Worm (Caenorhabditis elegans) whole organism, L4 larva: ENCODE data around the gene K11H12.6.
A peak's percentile ranks its signal among the peaks of the same experiment; 100 is the strongest.

ENCODE experiments used
- D1046.2 ChIP-seq: fragments of 200-800 bp; sonication (Bioruptor generic); IDR thresholded peaks from 2 replicates; pipeline ENCODE4 v1.3.6; 2022; ENCODE audit warnings: missing genetic modification characterization, missing compliant biosample characterization
- F26F4.8 ChIP-seq: fragments of 200-800 bp; sonication (Bioruptor generic); conservative IDR thresholded peaks from 2 replicates; pipeline ENCODE4 v1.3.6; 2022; ENCODE audit warnings: missing genetic modification characterization, missing compliant biosample characterization
- aha-1 ChIP-seq: fragments of 150-350 bp; peaks from one replicate; lab custom pipeline; 2014; ENCODE audit warnings: missing biosample characterization, missing genetic modification characterization
- ama-1 ChIP-seq: fragments of 150-350 bp; optimal IDR thresholded peaks from 2 replicates; lab custom pipeline; 2014; ENCODE audit warnings: inconsistent platforms, mixed read lengths
- attf-4 ChIP-seq: sonication (generic microtip); optimal IDR thresholded peaks from 3 replicates; lab custom pipeline; 2017; ENCODE audit warnings: missing biosample characterization, missing genetic modification characterization
- ceh-28 ChIP-seq: fragments of 150-350 bp; optimal IDR thresholded peaks from 2 replicates; lab custom pipeline; 2014; ENCODE audit warnings: missing biosample characterization, missing genetic modification reagents, missing genetic modification characterization
- ceh-32 ChIP-seq: sonication (generic microtip); optimal IDR thresholded peaks from 2 replicates; lab custom pipeline; 2016; ENCODE audit warnings: mild to moderate bottlenecking, missing genetic modification characterization, missing compliant biosample characterization; ENCODE audit not compliant: poor library complexity
- cey-2 ChIP-seq: sonication (generic microtip); optimal IDR thresholded peaks from 3 replicates; lab custom pipeline; 2017; ENCODE audit warnings: missing genetic modification characterization, mild to moderate bottlenecking, missing compliant biosample characterization, antibody characterized with exemption, borderline replicate concordance; ENCODE audit not compliant: insufficient read depth
- daf-12 ChIP-seq: fragments of 150-350 bp; optimal IDR thresholded peaks from 2 replicates; lab custom pipeline; 2014; ENCODE audit warnings: missing biosample characterization, missing genetic modification reagents, missing genetic modification characterization
- daf-16 ChIP-seq, 3 experiments: sonication (generic microtip); optimal IDR thresholded peaks; 2 replicates each; lab custom pipeline; 2016 to 2017; ENCODE audit warnings: missing genetic modification characterization in 3 of 3, missing genetic modification reagents in 3 of 3, mild to moderate bottlenecking in 2 of 3, missing compliant biosample characterization in 2 of 3, missing biosample characterization in 1 of 3, moderate library complexity in 1 of 3
- daf-19 ChIP-seq: fragments of 200-800 bp; sonication (Bioruptor generic); conservative IDR thresholded peaks from 2 replicates; pipeline ENCODE4 v1.3.6; 2022; ENCODE audit warnings: missing genetic modification characterization, missing compliant biosample characterization
- daf-8 ChIP-seq: fragments of 200-800 bp; sonication (Bioruptor generic); IDR thresholded peaks from 2 replicates; pipeline ENCODE4 v1.3.6; 2022; ENCODE audit warnings: missing genetic modification characterization, missing compliant biosample characterization
- dmd-6 ChIP-seq: fragments of 200-800 bp; sonication (Bioruptor generic); IDR thresholded peaks from 2 replicates; pipeline ENCODE4 v1.3.6; 2022; ENCODE audit warnings: missing genetic modification reagents, missing genetic modification characterization, missing compliant biosample characterization
- dmd-8 ChIP-seq: fragments of 200-800 bp; sonication (Bioruptor generic); IDR thresholded peaks from 2 replicates; pipeline ENCODE4 v1.3.6; 2022; ENCODE audit warnings: missing genetic modification characterization, missing compliant biosample characterization
- dpl-1 ChIP-seq: fragments of 150-350 bp; optimal IDR thresholded peaks from 2 replicates; lab custom pipeline; 2014; ENCODE audit warnings: missing biosample characterization, missing genetic modification reagents, missing genetic modification characterization
- fos-1 ChIP-seq: fragments of 150-350 bp; optimal IDR thresholded peaks from 2 replicates; lab custom pipeline; 2014; ENCODE audit warnings: missing biosample characterization, missing genetic modification characterization
- gei-8 ChIP-seq: fragments of 200-800 bp; sonication (Bioruptor generic); optimal IDR thresholded peaks from 2 replicates; lab custom pipeline; 2018; ENCODE audit warnings: mild to moderate bottlenecking, missing genetic modification characterization, missing compliant biosample characterization
- hlh-11 ChIP-seq: fragments of 200-800 bp; sonication (Bioruptor generic); optimal IDR thresholded peaks from 2 replicates; lab custom pipeline; 2018; ENCODE audit warnings: mild to moderate bottlenecking, missing genetic modification characterization, missing compliant biosample characterization
- hlh-30 ChIP-seq: sonication (generic microtip); optimal IDR thresholded peaks from 2 replicates; lab custom pipeline; 2017; ENCODE audit warnings: antibody characterized with exemption, mild to moderate bottlenecking, missing genetic modification characterization, missing compliant biosample characterization; ENCODE audit not compliant: insufficient read depth
- lim-7 ChIP-seq: fragments of 200-800 bp; sonication (Bioruptor generic); IDR thresholded peaks from 2 replicates; pipeline ENCODE4 v1.3.6; 2022; ENCODE audit warnings: missing genetic modification characterization, missing compliant biosample characterization
- lin-13 ChIP-seq: fragments of 150-350 bp; optimal IDR thresholded peaks from 2 replicates; lab custom pipeline; 2014; ENCODE audit warnings: missing biosample characterization, missing genetic modification reagents, missing genetic modification characterization
- lin-15B ChIP-seq: fragments of 150-350 bp; sonication (generic microtip); optimal IDR thresholded peaks from 3 replicates; lab custom pipeline; 2014; ENCODE audit warnings: missing biosample characterization, missing genetic modification characterization
- madf-9 ChIP-seq: fragments of 200-800 bp; sonication (Bioruptor generic); conservative IDR thresholded peaks from 2 replicates; pipeline ENCODE4 v1.3.6; 2022; ENCODE audit warnings: missing genetic modification reagents, missing genetic modification characterization, missing compliant biosample characterization
- mdl-1 ChIP-seq, 2 experiments: fragments of 150-350 bp in 1 of 2; sonication (generic microtip) in 1 of 2; optimal IDR thresholded peaks; 2 replicates each; lab custom pipeline; 2014 to 2017; ENCODE audit warnings: missing biosample characterization in 2 of 2, missing genetic modification characterization in 2 of 2
- mxl-3 ChIP-seq: fragments of 200-800 bp; sonication (Bioruptor generic); optimal IDR thresholded peaks from 2 replicates; lab custom pipeline; 2018; ENCODE audit warnings: mild to moderate bottlenecking, missing genetic modification characterization, missing compliant biosample characterization
- nhr-28 ChIP-seq: fragments of 150-350 bp; optimal IDR thresholded peaks from 2 replicates; lab custom pipeline; 2014; ENCODE audit warnings: missing biosample characterization, missing genetic modification characterization
- nhr-48 ChIP-seq: sonication (generic microtip); optimal IDR thresholded peaks from 2 replicates; lab custom pipeline; 2016; ENCODE audit warnings: mild to moderate bottlenecking, missing genetic modification characterization, missing compliant biosample characterization
- nhr-76 ChIP-seq: fragments of 150-350 bp; optimal IDR thresholded peaks from 2 replicates; lab custom pipeline; 2014; ENCODE audit warnings: missing biosample characterization, missing genetic modification characterization
- php-3 ChIP-seq: fragments of 200-800 bp; sonication (Bioruptor generic); IDR thresholded peaks from 2 replicates; pipeline ENCODE4 v1.3.6; 2022; ENCODE audit warnings: missing genetic modification reagents, missing genetic modification characterization, missing compliant biosample characterization
- saeg-2 ChIP-seq: fragments of 200-800 bp; sonication (Bioruptor generic); IDR thresholded peaks from 2 replicates; pipeline ENCODE4 v1.3.6; 2022; ENCODE audit warnings: missing genetic modification reagents, missing genetic modification characterization, missing compliant biosample characterization
- snpc-4 ChIP-seq: fragments of 150-350 bp; optimal IDR thresholded peaks from 2 replicates; lab custom pipeline; 2014; ENCODE audit warnings: missing biosample characterization, missing genetic modification characterization
- spr-3 ChIP-seq: fragments of 200-800 bp; sonication (Bioruptor generic); optimal IDR thresholded peaks from 2 replicates; lab custom pipeline; 2018; ENCODE audit warnings: mild to moderate bottlenecking, missing genetic modification characterization, missing compliant biosample characterization
- unc-130 ChIP-seq: sonication (generic microtip); optimal IDR thresholded peaks from 2 replicates; lab custom pipeline; 2016; ENCODE audit warnings: missing genetic modification reagents, missing genetic modification characterization, missing compliant biosample characterization
- unc-62 ChIP-seq, 3 experiments: fragments of 150-350 bp in 1 of 3; sonication (generic microtip); optimal IDR thresholded peaks in 2 of 3; peaks in 1 of 3; 1 replicate in 1 of 3; 2 replicates in 2 of 3; lab custom pipeline; 2014 to 2017; ENCODE audit warnings: missing biosample characterization in 3 of 3, missing genetic modification characterization in 3 of 3, missing genetic modification reagents in 3 of 3, missing genotype in 1 of 3
- zfp-3 ChIP-seq: fragments of 200-800 bp; sonication (Bioruptor generic); conservative IDR thresholded peaks from 2 replicates; pipeline ENCODE4 v1.3.6; 2022; ENCODE audit warnings: missing genetic modification reagents, missing genetic modification characterization, missing compliant biosample characterization

The K11H12.6 gene

ce11 chrIV:625947-626548, 41.0 kb upstream of the K11H12.6 start (continued):
- TF ChIP-seq nhr-28: peak; percentile 43
- no peak for TF ChIP-seq daf-12 (tag; lab: Kevin White, UChicago)
- no peak for TF ChIP-seq zfp-3
- peak; percentile 91 for TF ChIP-seq nhr-76 (tag; lab: Kevin White, UChicago)
- no peak for TF ChIP-seq mdl-1 (tag; optimal IDR thresholded peaks at IDR 0.05; lab: Kevin White, UChicago)
- peak in 1 of 2 experiments; percentile 36 for TF ChIP-seq daf-16 (GFP tag; optimal IDR thresholded peaks at IDR 0.05; lab: Kevin White, UChicago)
- peak; percentile 43 for TF ChIP-seq daf-16 (tag; optimal IDR thresholded peaks at IDR 0.05; lab: Kevin White, UChicago)

ce11 chrIV:627237-627636, 39.9 kb upstream of the K11H12.6 start, which contains the start of gene nhr-76:
TSS of gene nhr-76 (plus strand) at chrIV:627537.
- TF ChIP-seq ceh-32 (tag; lab: Kevin White, UChicago): no peak
- no peak for TF ChIP-seq hlh-11 (tag; lab: Kevin White, UChicago)
- TF ChIP-seq dpl-1 (GFP tag; lab: Kevin White, UChicago): no peak
- no peak for TF ChIP-seq spr-3 (GFP tag; lab: Kevin White, UChicago)
- no peak for TF ChIP-seq daf-8 (GFP tag; lab: Robert Waterston, UW)
- no peak for TF ChIP-seq unc-62 (GFP tag; optimal IDR thresholded peaks at IDR 0.05 in 1 of 2; lab: Kevin White, UChicago)
- TF ChIP-seq unc-62 (tag; optimal IDR thresholded peaks at IDR 0.05; lab: Kevin White, UChicago): no peak
- TF ChIP-seq F26F4.8 (GFP tag; lab: Robert Waterston, UW): no peak
- TF ChIP-seq mdl-1 (tag; optimal IDR thresholded peaks at IDR 0.05; lab: Kevin White, UChicago): no peak
- no peak for TF ChIP-seq cey-2 (tag; lab: Kevin White, UChicago)
- no peak for TF ChIP-seq ceh-28
- TF ChIP-seq php-3 (GFP tag; lab: Robert Waterston, UW): no peak
- TF ChIP-seq unc-130 (GFP tag; lab: Kevin White, UChicago): no peak
- TF ChIP-seq gei-8: no peak
- TF ChIP-seq dmd-8 (GFP tag; lab: Robert Waterston, UW): no peak
- no peak for TF ChIP-seq snpc-4 (tag; lab: Kevin White, UChicago)
- TF ChIP-seq, all 104 proteins: peak for 0

- TF ChIP-seq saeg-2: no peak
- peak; percentile 95 for TF ChIP-seq aha-1
- TF ChIP-seq unc-62 (GFP tag; optimal IDR thresholded peaks at IDR 0.05 in 1 of 2; lab: Kevin White, UChicago): peak in 1 of 2 experiments; percentile 46
- no peak for TF ChIP-seq unc-62 (tag; optimal IDR thresholded peaks at IDR 0.05; lab: Kevin White, UChicago)
- TF ChIP-seq D1046.2: no peak
- no peak for TF ChIP-seq attf-4
- TF ChIP-seq zfp-3: no peak
- no peak for TF ChIP-seq fos-1 (tag; lab: Kevin White, UChicago)
- TF ChIP-seq, all 104 proteins: peak for 2
These were observed 36.5 kb upstream of the K11H12.6 start for ce11 chrIV:630598-630997.

ce11 chrIV:631869-632268, 35.2 kb upstream of the K11H12.6 start:
- TF ChIP-seq lin-13 (GFP tag; lab: Kevin White, UChicago) (no peak), daf-16 (GFP tag; optimal IDR thresholded peaks at IDR 0.05; lab: Kevin White, UChicago) (no peak), daf-16 (tag; optimal IDR thresholded peaks at IDR 0.05; lab: Kevin White, UChicago) (peak; percentile 42), daf-19 (GFP tag; lab: Robert Waterston, UW) (no peak), dmd-6 (GFP tag; lab: Robert Waterston, UW) (peak; percentile 74), ama-1 (lab: Kevin White, UChicago) (no peak), madf-9 (0 out of 2 replicates have a peak, but pooled peaks have one; percentile 13), hlh-11 (tag; lab: Kevin White, UChicago) (peak; percentile 20), lin-15B (tag; lab: Kevin White, UChicago) (no peak), D1046.2 (0 out of 2 replicates have a peak, but pooled peaks have one; percentile 23)
- TF ChIP-seq, all 104 proteins: peak for 5

- TF ChIP-seq mxl-3 (GFP tag; lab: Kevin White, UChicago) (peak; percentile 70), dmd-6 (GFP tag; lab: Robert Waterston, UW) (peak; percentile 36; the same call in 1 of the 2 replicates), hlh-30 (tag; lab: Kevin White, UChicago) (peak; percentile 65), lim-7 (no peak), daf-8 (GFP tag; lab: Robert Waterston, UW) (no peak), nhr-48 (tag; lab: Kevin White, UChicago) (peak; percentile 60)
- TF ChIP-seq, all 104 proteins: peak for 4
These were observed 33.5 kb upstream of the K11H12.6 start for ce11 chrIV:633565-633964.
